Fruit fly (Drosophila melanogaster): ENCODE measurements around the gene BHD.

DNA sequence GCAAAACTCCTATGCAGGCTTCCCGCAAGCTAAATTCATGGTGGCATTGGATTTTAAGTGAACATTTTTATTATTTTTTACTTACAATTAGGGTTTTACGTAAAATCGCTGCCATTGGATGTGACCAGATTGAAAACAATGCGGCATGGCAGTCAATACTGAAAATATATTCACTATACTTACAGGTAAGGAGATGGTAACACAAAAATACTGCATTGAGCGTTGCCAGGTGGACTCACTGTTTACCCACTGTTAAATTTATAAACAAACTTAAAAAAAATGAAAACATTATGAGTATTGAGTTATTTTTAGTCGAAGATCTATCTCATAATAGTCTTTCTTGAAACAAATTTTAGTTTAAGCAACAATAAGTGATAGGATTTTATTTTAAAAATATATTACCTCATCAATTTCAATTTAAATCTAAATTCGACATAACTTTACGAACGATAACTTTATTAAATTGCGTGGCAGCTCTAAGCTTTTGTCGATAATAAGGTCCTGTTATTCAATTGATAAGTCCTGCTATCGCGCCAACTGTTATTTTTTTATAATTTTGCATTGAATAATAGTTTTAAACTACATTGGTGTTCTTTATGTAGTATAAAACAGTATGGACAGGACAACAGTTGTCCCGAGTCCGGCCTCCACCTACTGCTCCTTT, 5.6 kb downstream of the BHD start, which contains the start of the genes mRpL50 and mei-P22:
- TF ChIP-seq h (optimal IDR thresholded peaks at IDR 0.05) (no peak), insv (optimal IDR thresholded peaks at IDR 0.05) (no peak), ttk (optimal IDR thresholded peaks at IDR 0.05) (no peak), psq (optimal IDR thresholded peaks at IDR 0.05) (no peak), Myc (optimal IDR thresholded peaks at IDR 0.05) (no peak), Sin3A (optimal IDR thresholded peaks at IDR 0.05) (no peak)

Measured in Kc167 (cell line).